Fruit fly (Drosophila melanogaster) whole organism, pupa: ENCODE measurements around the gene Trl.

ENCODE experiments used
- CG13204 ChIP-seq: fragments of 200-800 bp; sonication (Bioruptor generic); optimal IDR thresholded peaks from 2 replicates; lab custom pipeline; 2018; ENCODE audit warnings: missing biosample characterization, mild to moderate bottlenecking, missing genetic modification characterization, moderate library complexity
- CG15710 ChIP-seq: fragments of 200-800 bp; sonication (Bioruptor generic); optimal IDR thresholded peaks from 2 replicates; lab custom pipeline; 2018; ENCODE audit warnings: missing biosample characterization, mild to moderate bottlenecking, missing genetic modification characterization, moderate library complexity
- CG4496 ChIP-seq: fragments of 200-800 bp; sonication (Bioruptor generic); IDR thresholded peaks from 3 replicates; pipeline ENCODE4 v1.3.6; 2022; ENCODE audit warnings: missing biosample characterization, missing genetic modification characterization
- CG8159 ChIP-seq: fragments of 200-800 bp; sonication (Bioruptor generic); optimal IDR thresholded peaks from 3 replicates; lab custom pipeline; 2018; ENCODE audit warnings: missing biosample characterization, mild to moderate bottlenecking, missing genetic modification characterization, moderate library complexity
- CG9948 ChIP-seq: fragments of 200-800 bp; sonication (Bioruptor generic); optimal IDR thresholded peaks from 2 replicates; lab custom pipeline; 2018; ENCODE audit warnings: missing biosample characterization, mild to moderate bottlenecking, missing genetic modification characterization, moderate library complexity
- EcR ChIP-seq: fragments of 200-800 bp; sonication (Bioruptor generic); optimal IDR thresholded peaks from 3 replicates; lab custom pipeline; 2019; ENCODE audit warnings: missing biosample characterization, missing genetic modification characterization, mild to moderate bottlenecking, moderate library complexity, missing genetic modification reagents
- Pif1A ChIP-seq: fragments of 200-800 bp; sonication (Bioruptor generic); optimal IDR thresholded peaks from 3 replicates; lab custom pipeline; 2016; ENCODE audit warnings: missing biosample characterization, missing genetic modification characterization
- Pif1B ChIP-seq: fragments of 200-800 bp; sonication (Bioruptor generic); optimal IDR thresholded peaks from 3 replicates; lab custom pipeline; 2016; ENCODE audit warnings: missing biosample characterization, missing genetic modification characterization
- Snoo ChIP-seq: fragments of 200-800 bp; sonication (Bioruptor generic); optimal IDR thresholded peaks from 3 replicates; lab custom pipeline; 2017; ENCODE audit warnings: missing biosample characterization, mild to moderate bottlenecking, missing genetic modification characterization, inconsistent platforms
- fd96Ca ChIP-seq: fragments of 200-800 bp; sonication (Bioruptor generic); IDR thresholded peaks from 3 replicates; pipeline ENCODE4 v1.3.6; 2022; ENCODE audit warnings: missing biosample characterization, missing genetic modification characterization
- gl ChIP-seq: fragments of 200-800 bp; sonication (Bioruptor generic); optimal IDR thresholded peaks from 2 replicates; lab custom pipeline; 2018; ENCODE audit warnings: missing biosample characterization, mild to moderate bottlenecking, missing genetic modification characterization
- rn ChIP-seq: fragments of 200-800 bp; sonication (Bioruptor generic); IDR thresholded peaks from 2 replicates; pipeline ENCODE4 v1.3.6; 2022; ENCODE audit warnings: missing biosample characterization, missing genetic modification characterization

DNA sequence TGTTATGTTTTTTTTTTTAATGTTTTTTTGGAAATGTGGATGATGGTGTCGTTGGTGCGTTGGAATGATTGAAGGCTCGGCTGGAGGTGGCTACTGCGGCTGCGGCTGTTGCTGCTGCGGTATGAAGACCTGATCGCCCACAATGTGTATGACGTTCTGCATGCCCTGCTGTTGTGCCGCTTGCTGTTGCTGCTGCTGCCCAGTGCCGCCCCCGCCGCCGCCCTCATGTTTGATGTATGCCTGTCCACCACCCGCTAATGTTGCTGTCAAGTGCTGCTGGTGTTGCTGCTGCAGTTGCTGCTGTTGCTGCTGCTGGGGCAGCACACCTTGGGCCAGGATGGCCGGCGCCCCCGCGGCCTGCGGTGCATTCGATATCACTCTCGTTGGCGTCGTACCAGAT lies 8.0 kb downstream of the Trl start:
- no peak for TF ChIP-seq CG15710 (tag; lab: Kevin White, UChicago)
- no peak for TF ChIP-seq fd96Ca
- no peak for TF ChIP-seq Pif1B (GFP tag; lab: Kevin White, UChicago)
- TF ChIP-seq CG13204 (GFP tag; lab: Kevin White, UChicago): no peak
- no peak for TF ChIP-seq CG9948 (tag; lab: Kevin White, UChicago)
- no peak for TF ChIP-seq gl (tag; lab: Kevin White, UChicago)
- no peak for TF ChIP-seq CG8159 (tag; lab: Kevin White, UChicago)
- TF ChIP-seq Snoo: no peak
- no peak for TF ChIP-seq Pif1A (GFP tag; lab: Kevin White, UChicago)
- no peak for TF ChIP-seq EcR (GFP tag; lab: Kevin White, UChicago)
- no peak for TF ChIP-seq CG4496
- TF ChIP-seq rn (GFP tag; lab: Robert Waterston, UW): no peak
